Worm (Caenorhabditis elegans) whole organism, young adult: ENCODE measurements around the gene srj-21.

Experiments used
- Y53G8AR.9 ChIP-seq: fragments of 200-800 bp; sonication (Bioruptor generic); conservative IDR thresholded peaks from 2 replicates; pipeline ENCODE4 v1.3.6; 2022; ENCODE audit warnings: missing genetic modification reagents, missing genetic modification characterization, missing compliant biosample characterization
- Y56A3A.18 ChIP-seq: fragments of 200-800 bp; sonication (Bioruptor generic); IDR thresholded peaks from 2 replicates; pipeline ENCODE4 v1.3.6; 2022; ENCODE audit warnings: missing genetic modification reagents, missing genetic modification characterization, missing compliant biosample characterization
- akir-1 ChIP-seq: fragments of 200-800 bp; sonication (Bioruptor generic); optimal IDR thresholded peaks from 2 replicates; lab custom pipeline; 2018; ENCODE audit warnings: mild to moderate bottlenecking, missing genetic modification characterization, moderate library complexity, missing compliant biosample characterization
- aptf-2 ChIP-seq: fragments of 200-800 bp; sonication (Bioruptor generic); conservative IDR thresholded peaks from 2 replicates; pipeline ENCODE4 v1.3.6; 2022; ENCODE audit warnings: missing genetic modification reagents, missing genetic modification characterization, missing compliant biosample characterization
- attf-3 ChIP-seq: fragments of 200-800 bp; sonication (Bioruptor generic); conservative IDR thresholded peaks from 2 replicates; pipeline ENCODE4 v1.3.6; 2022; ENCODE audit warnings: missing genetic modification reagents, missing genetic modification characterization, missing compliant biosample characterization
- ceh-58 ChIP-seq: fragments of 200-800 bp; sonication (Bioruptor generic); IDR thresholded peaks from 2 replicates; pipeline ENCODE4 v1.3.6; 2022; ENCODE audit warnings: missing genetic modification characterization, missing compliant biosample characterization
- die-1 ChIP-seq: sonication (generic microtip); optimal IDR thresholded peaks from 2 replicates; lab custom pipeline; 2016; ENCODE audit warnings: missing genotype, mild to moderate bottlenecking, missing genetic modification characterization, missing compliant biosample characterization
- egrh-3 ChIP-seq: fragments of 200-800 bp; sonication (Bioruptor generic); IDR thresholded peaks from 2 replicates; pipeline ENCODE4 v1.3.6; 2022; ENCODE audit warnings: missing genetic modification reagents, missing genetic modification characterization, missing compliant biosample characterization
- hmg-1.2 ChIP-seq: fragments of 200-800 bp; sonication (Bioruptor generic); IDR thresholded peaks from 2 replicates; pipeline ENCODE4 v1.3.6; 2022; ENCODE audit warnings: missing genetic modification reagents, missing genetic modification characterization, missing compliant biosample characterization
- let-607 ChIP-seq, 2 experiments: fragments of 200-800 bp in 1 of 2; sonication (Bioruptor generic) in 1 of 2; sonication (generic microtip) in 1 of 2; optimal IDR thresholded peaks; 2 replicates each; lab custom pipeline; 2016 to 2018; ENCODE audit warnings: mild to moderate bottlenecking in 2 of 2, missing compliant biosample characterization in 2 of 2, missing genetic modification characterization in 2 of 2, moderate library complexity in 2 of 2, missing genotype in 1 of 2
- lin-54 ChIP-seq: fragments of 200-800 bp; sonication (Bioruptor generic); optimal IDR thresholded peaks from 2 replicates; lab custom pipeline; 2018; ENCODE audit warnings: mild to moderate bottlenecking, missing genetic modification characterization, missing compliant biosample characterization
- madf-3 ChIP-seq: fragments of 200-800 bp; sonication (Bioruptor generic); IDR thresholded peaks from 2 replicates; pipeline ENCODE4 v1.3.6; 2022; ENCODE audit warnings: missing genetic modification reagents, missing genetic modification characterization, missing compliant biosample characterization
- snpc-4 ChIP-seq, 5 experiments: fragments of 150-350 bp in 1 of 5; sonication (generic microtip) in 4 of 5; optimal IDR thresholded peaks; 2 replicates each; lab custom pipeline; 2014 to 2018; ENCODE audit warnings: missing genetic modification characterization in 5 of 5, missing biosample characterization in 3 of 5, antibody characterized with exemption in 2 of 5, mild to moderate bottlenecking in 2 of 5, missing compliant biosample characterization in 2 of 5, missing genotype in 2 of 5, moderate library complexity in 2 of 5, missing genetic modification reagents in 1 of 5
- somi-1 ChIP-seq: fragments of 200-800 bp; sonication (Bioruptor generic); optimal IDR thresholded peaks from 2 replicates; lab custom pipeline; 2018; ENCODE audit warnings: mild to moderate bottlenecking, missing genetic modification characterization, missing compliant biosample characterization
- tbp1 ChIP-seq: fragments of 200-800 bp; sonication (Bioruptor generic); optimal IDR thresholded peaks from 2 replicates; lab custom pipeline; 2018; ENCODE audit warnings: mild to moderate bottlenecking, missing genetic modification characterization, missing compliant biosample characterization
- zfh-2 ChIP-seq: fragments of 200-800 bp; sonication (Bioruptor generic); conservative IDR thresholded peaks from 2 replicates; pipeline ENCODE4 v1.3.6; 2022; ENCODE audit warnings: missing genetic modification reagents, missing genetic modification characterization, missing compliant biosample characterization
- ztf-28 ChIP-seq: fragments of 200-800 bp; sonication (Bioruptor generic); IDR thresholded peaks from 2 replicates; pipeline ENCODE4 v1.3.6; 2022; ENCODE audit warnings: missing genetic modification reagents, missing genetic modification characterization, missing compliant biosample characterization

Gene srj-21

ce11 chrV:10794463-10794862 is 49.3 kb downstream of the srj-21 start:
- 0 out of 2 replicates have a peak, but pooled peaks have one; percentile 31 for TF ChIP-seq attf-3 (GFP tag; lab: Robert Waterston, UW)
- no peak for TF ChIP-seq let-607 (tag; optimal IDR thresholded peaks at IDR 0.05; lab: Kevin White, UChicago)
- TF ChIP-seq egrh-3 (GFP tag; lab: Robert Waterston, UW) = peak; percentile 56; the same call in 1 of the 2 replicates
- no peak for TF ChIP-seq somi-1 (GFP tag; lab: Kevin White, UChicago)
- TF ChIP-seq ceh-58 (GFP tag; lab: Robert Waterston, UW) = 0 out of 2 replicates have a peak, but pooled peaks have one; percentile 61
- no peak; the same call in none of the 2 replicates for TF ChIP-seq zfh-2 (GFP tag; lab: Robert Waterston, UW)
- TF ChIP-seq, all 124 proteins: peak for 3

ce11 chrV:10795494-10795893 is 50.4 kb downstream of the srj-21 start, which contains the start of gene D1054.19:
TSS of gene D1054.19 (plus strand) at chrV:10795794.
- TF ChIP-seq snpc-4 (GFP tag; optimal IDR thresholded peaks at IDR 0.05; lab: Kevin White, UChicago) (no peak), snpc-4 (tag; optimal IDR thresholded peaks at IDR 0.05; lab: Kevin White, UChicago) (no peak), die-1 (tag; lab: Kevin White, UChicago) (no peak), tbp1 (GFP tag; lab: Kevin White, UChicago) (no peak), madf-3 (no peak), ztf-28 (GFP tag; lab: Robert Waterston, UW) (no peak), hmg-1.2 (no peak), Y56A3A.18 (GFP tag; lab: Robert Waterston, UW) (no peak), aptf-2 (GFP tag; lab: Robert Waterston, UW) (no peak), Y53G8AR.9 (GFP tag; lab: Robert Waterston, UW) (no peak), akir-1 (GFP tag; lab: Kevin White, UChicago) (no peak), lin-54 (GFP tag; lab: Kevin White, UChicago) (no peak)
